Worm (Caenorhabditis elegans): ENCODE data around the gene C25E10.17.

ce11 chrV:9033267-9033666, 14.1 kb downstream of the C25E10.17 start, which contains the start of gene C25E10.4:
- TF ChIP-seq R02D3.7 (tag; optimal IDR thresholded peaks at IDR 0.05) = no peak
- no peak for TF ChIP-seq ama-1 (optimal IDR thresholded peaks at IDR 0.05)
- no peak for TF ChIP-seq lin-11 (tag; optimal IDR thresholded peaks at IDR 0.05)
- TF ChIP-seq dmd-4 (tag; optimal IDR thresholded peaks at IDR 0.05) = no peak
- no peak for TF ChIP-seq skn-1 (tag; optimal IDR thresholded peaks at IDR 0.05)
- no peak for TF ChIP-seq ztf-11 (tag; optimal IDR thresholded peaks at IDR 0.05)
- TF ChIP-seq elt-3 (tag; optimal IDR thresholded peaks at IDR 0.05) = no peak
- no peak for TF ChIP-seq fos-1 (tag; optimal IDR thresholded peaks at IDR 0.05)
- TF ChIP-seq mdl-1 (tag; optimal IDR thresholded peaks at IDR 0.05) = no peak
- no peak for TF ChIP-seq aly-2 (tag; optimal IDR thresholded peaks at IDR 0.05)
- TF ChIP-seq nhr-23 (tag; optimal IDR thresholded peaks at IDR 0.05) = no peak
- TF ChIP-seq gmeb-1 (tag; optimal IDR thresholded peaks at IDR 0.05) = no peak
- no peak for TF ChIP-seq unc-62 (GFP tag; optimal IDR thresholded peaks at IDR 0.05)

All from whole organism, L2 larva.